Worm (Caenorhabditis elegans) whole organism, midembryonic: ENCODE results near the gene tph-1.

Source experiments
- ztf-23 ChIP-seq: fragments of 200-800 bp; sonication (Bioruptor generic); IDR thresholded peaks from 2 replicates; pipeline ENCODE4 v1.3.6; 2022; ENCODE audit warnings: missing genetic modification reagents, missing genetic modification characterization, missing compliant biosample characterization
- ztf-29 ChIP-seq: fragments of 200-800 bp; sonication (Bioruptor generic); IDR thresholded peaks from 2 replicates; pipeline ENCODE4 v1.3.6; 2022; ENCODE audit warnings: missing genetic modification reagents, missing genetic modification characterization, missing compliant biosample characterization

- TF ChIP-seq ztf-29 (GFP tag; lab: Robert Waterston, UW) (no peak), ztf-23 (GFP tag; lab: Robert Waterston, UW) (no peak)
Observed at ce11 chrII:7529078-7529683, 20.0 kb upstream of the tph-1 start, which contains the start of gene ZK1290.5.
